Worm (Caenorhabditis elegans) whole organism, L3 larva: Measurements from ENCODE around the gene C08B6.2.
A peak's percentile ranks its signal among the peaks of the same experiment; 100 is the strongest.

Experiments used
- R02D3.7 ChIP-seq: fragments of 150-350 bp; optimal IDR thresholded peaks from 2 replicates; lab custom pipeline; 2014; ENCODE audit warnings: missing biosample characterization, missing genetic modification characterization
- ZK546.5 ChIP-seq: sonication (generic microtip); optimal IDR thresholded peaks from 2 replicates; lab custom pipeline; 2017; ENCODE audit warnings: missing biosample characterization, missing genetic modification characterization
- ama-1 ChIP-seq: fragments of 150-350 bp; optimal IDR thresholded peaks from 2 replicates; lab custom pipeline; 2018
- ceh-16 ChIP-seq: sonication (generic microtip); optimal IDR thresholded peaks from 2 replicates; lab custom pipeline; 2017; ENCODE audit warnings: missing biosample characterization, missing genetic modification characterization
- ceh-28 ChIP-seq: fragments of 150-350 bp; optimal IDR thresholded peaks from 2 replicates; lab custom pipeline; 2014; ENCODE audit warnings: missing biosample characterization, missing genetic modification reagents, missing genetic modification characterization
- daf-12 ChIP-seq: fragments of 150-350 bp; optimal IDR thresholded peaks from 2 replicates; lab custom pipeline; 2014; ENCODE audit warnings: missing biosample characterization, missing genetic modification reagents, missing genetic modification characterization
- elt-1 ChIP-seq: fragments of 150-350 bp; optimal IDR thresholded peaks from 2 replicates; lab custom pipeline; 2014; ENCODE audit warnings: missing biosample characterization, missing genetic modification characterization
- elt-2 ChIP-seq: sonication (generic microtip); optimal IDR thresholded peaks from 2 replicates; lab custom pipeline; 2016; ENCODE audit warnings: missing genetic modification reagents, mild to moderate bottlenecking, missing genetic modification characterization, missing compliant biosample characterization
- fos-1 ChIP-seq: fragments of 150-350 bp; optimal IDR thresholded peaks from 2 replicates; lab custom pipeline; 2014; ENCODE audit warnings: missing biosample characterization, missing genetic modification characterization
- hmg-11 ChIP-seq: sonication (generic microtip); optimal IDR thresholded peaks from 2 replicates; lab custom pipeline; 2016; ENCODE audit warnings: missing genetic modification characterization, missing compliant biosample characterization
- jun-1 ChIP-seq: fragments of 150-350 bp; optimal IDR thresholded peaks from 2 replicates; lab custom pipeline; 2014; ENCODE audit warnings: missing biosample characterization, missing genetic modification reagents, missing genetic modification characterization
- lin-39 ChIP-seq: fragments of 150-350 bp; optimal IDR thresholded peaks from 2 replicates; lab custom pipeline; 2018; ENCODE audit warnings: missing biosample characterization, missing genetic modification reagents, missing genetic modification characterization
- lsy-12 ChIP-seq: sonication (generic microtip); optimal IDR thresholded peaks from 2 replicates; lab custom pipeline; 2016; ENCODE audit warnings: mild to moderate bottlenecking, missing genetic modification characterization, missing compliant biosample characterization
- mdl-1 ChIP-seq: fragments of 150-350 bp; optimal IDR thresholded peaks from 2 replicates; lab custom pipeline; 2014; ENCODE audit warnings: missing biosample characterization, missing genetic modification characterization
- mml-1 ChIP-seq: fragments of 150-350 bp; sonication (generic microtip); optimal IDR thresholded peaks from 3 replicates; lab custom pipeline; 2014; ENCODE audit warnings: missing biosample characterization, missing genetic modification characterization
- nfya-1 ChIP-seq: sonication (generic microtip); optimal IDR thresholded peaks from 2 replicates; lab custom pipeline; 2017; ENCODE audit warnings: missing genetic modification characterization, mild to moderate bottlenecking, missing compliant biosample characterization, antibody characterized with exemption, moderate library complexity; ENCODE audit not compliant: insufficient read depth
- nhr-11 ChIP-seq: fragments of 150-350 bp; optimal IDR thresholded peaks from 2 replicates; lab custom pipeline; 2014; ENCODE audit warnings: missing biosample characterization, missing genetic modification characterization
- nhr-12 ChIP-seq: fragments of 150-350 bp; optimal IDR thresholded peaks from 2 replicates; lab custom pipeline; 2014; ENCODE audit warnings: missing biosample characterization, missing genetic modification characterization
- nhr-23 ChIP-seq: fragments of 150-350 bp; optimal IDR thresholded peaks from 2 replicates; lab custom pipeline; 2014; ENCODE audit warnings: missing biosample characterization, missing genetic modification reagents, missing genetic modification characterization
- nhr-25 ChIP-seq: sonication (generic microtip); optimal IDR thresholded peaks from 2 replicates; lab custom pipeline; 2017; ENCODE audit warnings: missing biosample characterization, missing genetic modification characterization
- nhr-28 ChIP-seq: fragments of 150-350 bp; optimal IDR thresholded peaks from 2 replicates; lab custom pipeline; 2014; ENCODE audit warnings: missing biosample characterization, missing genetic modification characterization
- nhr-43 ChIP-seq: sonication (generic microtip); optimal IDR thresholded peaks from 2 replicates; lab custom pipeline; 2016; ENCODE audit warnings: mild to moderate bottlenecking, missing genetic modification characterization, missing compliant biosample characterization; ENCODE audit not compliant: poor library complexity, severe bottlenecking
- nhr-76 ChIP-seq: fragments of 150-350 bp; sonication (generic microtip); optimal IDR thresholded peaks from 5 replicates; lab custom pipeline; 2014; ENCODE audit warnings: missing biosample characterization, missing genetic modification characterization
- pha-4 ChIP-seq: fragments of 150-350 bp; optimal IDR thresholded peaks from 2 replicates; lab custom pipeline; 2014; ENCODE audit warnings: missing biosample characterization, missing genetic modification reagents, missing genetic modification characterization
- pqm-1 ChIP-seq: fragments of 150-350 bp; optimal IDR thresholded peaks from 2 replicates; lab custom pipeline; 2017; ENCODE audit warnings: missing biosample characterization, missing genetic modification characterization, inconsistent platforms
- sea-2 ChIP-seq: fragments of 150-350 bp; sonication (generic microtip); optimal IDR thresholded peaks from 4 replicates; lab custom pipeline; 2014; ENCODE audit warnings: missing biosample characterization, missing genetic modification reagents, missing genetic modification characterization
- skn-1 ChIP-seq: fragments of 150-350 bp; optimal IDR thresholded peaks from 2 replicates; lab custom pipeline; 2014; ENCODE audit warnings: missing biosample characterization, missing genetic modification characterization
- snpc-4 ChIP-seq: fragments of 150-350 bp; optimal IDR thresholded peaks from 2 replicates; lab custom pipeline; 2014; ENCODE audit warnings: missing biosample characterization, missing genetic modification characterization
- tbx-2 ChIP-seq: sonication (generic microtip); optimal IDR thresholded peaks from 2 replicates; lab custom pipeline; 2016; ENCODE audit warnings: mild to moderate bottlenecking, missing genetic modification characterization, missing compliant biosample characterization
- unc-39 ChIP-seq: sonication (generic microtip); optimal IDR thresholded peaks from 4 replicates; lab custom pipeline; 2017; ENCODE audit warnings: missing biosample characterization, missing genetic modification characterization
- unc-62 ChIP-seq: fragments of 150-350 bp; sonication (generic microtip); optimal IDR thresholded peaks from 4 replicates; lab custom pipeline; 2014; ENCODE audit warnings: missing biosample characterization, missing genetic modification reagents, missing genetic modification characterization
- ztf-11 ChIP-seq: fragments of 150-350 bp; optimal IDR thresholded peaks from 2 replicates; lab custom pipeline; 2014; ENCODE audit warnings: missing biosample characterization, missing genetic modification characterization
- ztf-4 ChIP-seq: fragments of 150-350 bp; optimal IDR thresholded peaks from 2 replicates; lab custom pipeline; 2014; ENCODE audit warnings: missing biosample characterization, missing genetic modification characterization

The C08B6.2 gene

ce11 chrV:10066769-10067168 lies 38.7 kb upstream of the C08B6.2 start, which contains the start of gene npr-39:
Gene npr-39 (plus strand): TSS chrV:10067069.
- peak; percentile 43 for TF ChIP-seq nhr-76 (tag; lab: Kevin White, UChicago)
- TF ChIP-seq pqm-1 (tag; lab: Kevin White, UChicago) = no peak

- TF ChIP-seq lin-39 (tag; lab: Kevin White, UChicago) (no peak), unc-39 (tag; lab: Kevin White, UChicago) (no peak), ztf-4 (tag; lab: Kevin White, UChicago) (no peak), jun-1 (tag; lab: Kevin White, UChicago) (no peak), hmg-11 (tag; lab: Kevin White, UChicago) (no peak), nhr-11 (no peak), daf-12 (tag; lab: Kevin White, UChicago) (no peak), mdl-1 (no peak), nhr-28 (tag; lab: Kevin White, UChicago) (no peak), pha-4 (tag; lab: Kevin White, UChicago) (no peak), tbx-2 (tag; lab: Kevin White, UChicago) (no peak), R02D3.7 (tag; lab: Kevin White, UChicago) (no peak), fos-1 (tag; lab: Kevin White, UChicago) (no peak), nfya-1 (tag; lab: Kevin White, UChicago) (no peak), ceh-16 (tag; lab: Kevin White, UChicago) (no peak), nhr-12 (tag; lab: Kevin White, UChicago) (no peak), snpc-4 (tag; lab: Kevin White, UChicago) (no peak), nhr-43 (no peak), ceh-28 (tag; lab: Kevin White, UChicago) (no peak)
- TF ChIP-seq, all 47 proteins: peak for 0
Measured at ce11 chrV:10070541-10070940, 35.0 kb upstream of the C08B6.2 start, which contains the start of gene nhr-192. Gene nhr-192 (minus strand): TSS chrV:10070641.

DNA sequence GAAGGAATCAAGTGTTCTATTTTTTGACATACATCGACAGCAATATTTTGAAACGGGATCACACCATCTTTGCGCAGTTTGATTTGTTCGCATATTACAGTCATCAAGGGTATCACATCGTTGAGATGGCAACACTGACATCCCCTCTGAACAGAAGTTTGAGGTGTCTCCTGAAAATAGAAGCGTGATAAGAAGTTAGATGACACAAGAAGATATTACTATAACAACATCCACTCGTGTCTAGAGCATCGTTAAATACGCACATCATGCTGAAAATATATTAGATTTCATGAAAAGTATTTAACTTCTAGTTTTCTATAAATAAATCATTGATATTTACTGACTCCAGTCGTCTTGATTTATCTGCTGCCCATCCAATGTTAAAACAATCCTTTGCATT lies 32.8 kb upstream of the C08B6.2 start:
- TF ChIP-seq nhr-28 (tag; lab: Kevin White, UChicago) (no peak), elt-2 (tag; lab: Kevin White, UChicago) (no peak), ZK546.5 (tag; lab: Kevin White, UChicago) (no peak), fos-1 (tag; lab: Kevin White, UChicago) (no peak), pha-4 (tag; lab: Kevin White, UChicago) (no peak), jun-1 (tag; lab: Kevin White, UChicago) (no peak), nhr-25 (tag; lab: Kevin White, UChicago) (no peak), elt-1 (tag; lab: Kevin White, UChicago) (no peak), mml-1 (tag; lab: Kevin White, UChicago) (no peak), ztf-11 (tag; lab: Kevin White, UChicago) (no peak), skn-1 (tag; lab: Kevin White, UChicago) (no peak), unc-39 (tag; lab: Kevin White, UChicago) (no peak), R02D3.7 (tag; lab: Kevin White, UChicago) (no peak), unc-62 (GFP tag; lab: Kevin White, UChicago) (no peak)

ce11 chrV:10073793-10074192 lies 31.7 kb upstream of the C08B6.2 start, which contains the start of gene F57A8.6:
Gene F57A8.6 (minus strand): TSS chrV:10073893.
- TF ChIP-seq lsy-12 (no peak), nhr-76 (tag; lab: Kevin White, UChicago) (peak; percentile 46)

DNA sequence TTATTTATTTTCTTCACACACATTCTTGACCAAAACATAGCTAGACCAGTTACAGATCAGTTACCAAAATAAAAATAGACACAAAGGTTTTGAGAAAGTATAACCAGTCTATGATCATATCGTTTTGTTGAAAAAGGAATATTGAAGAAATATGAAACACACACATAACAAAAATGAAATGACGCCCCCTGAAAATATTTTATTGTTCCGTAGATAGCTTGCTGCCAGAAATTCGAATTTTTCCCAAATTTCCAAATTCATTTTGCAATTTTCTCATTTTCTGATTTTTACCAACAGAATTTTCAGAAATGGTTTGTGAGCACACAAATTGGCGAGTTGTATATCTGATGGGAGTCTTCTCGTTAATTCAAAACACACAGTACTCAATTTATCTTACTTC lies 30.1 kb upstream of the C08B6.2 start, which contains the start of gene F57A8.7:
Gene F57A8.7, plus strand, starts transcription at position 301 of the 400 bp plus-strand sequence.
- no peak for TF ChIP-seq nhr-23
- no peak for TF ChIP-seq jun-1 (tag; lab: Kevin White, UChicago)
- no peak for TF ChIP-seq elt-2 (tag; lab: Kevin White, UChicago)
- TF ChIP-seq R02D3.7 (tag; lab: Kevin White, UChicago) = no peak
- TF ChIP-seq ceh-28 (tag; lab: Kevin White, UChicago) = no peak
- TF ChIP-seq mml-1 (tag; lab: Kevin White, UChicago) = no peak
- TF ChIP-seq unc-39 (tag; lab: Kevin White, UChicago) = no peak
- TF ChIP-seq sea-2 = no peak
- TF ChIP-seq ama-1 (lab: Kevin White, UChicago) = no peak
- TF ChIP-seq, all 47 proteins: peak for 0
